Fruit fly (Drosophila melanogaster) whole organism, embryonic: ENCODE data around the gene RPA1.

Experiments used
- CG17912 ChIP-seq: fragments of 200-800 bp; sonication (Bioruptor generic); optimal IDR thresholded peaks from 2 replicates; lab custom pipeline; 2018; ENCODE audit warnings: missing biosample characterization, mild to moderate bottlenecking, missing genetic modification characterization
- CG8478 ChIP-seq: fragments of >200 bp; optimal IDR thresholded peaks from 2 replicates; lab custom pipeline; 2018
- Dref ChIP-seq: fragments of 200-800 bp; sonication (Bioruptor generic); IDR thresholded peaks from 2 replicates; pipeline ENCODE4 v1.3.6; 2022; ENCODE audit warnings: missing biosample characterization, missing genetic modification characterization
- Vsx1 ChIP-seq: fragments of 200-800 bp; sonication (Bioruptor generic); optimal IDR thresholded peaks from 2 replicates; lab custom pipeline; 2017; ENCODE audit warnings: missing biosample characterization, mild to moderate bottlenecking, missing genetic modification characterization, missing genetic modification reagents
- dati ChIP-seq: fragments of 200-800 bp; sonication (Bioruptor generic); IDR thresholded peaks from 2 replicates; pipeline ENCODE4 v1.3.6; 2022; ENCODE audit warnings: missing biosample characterization, missing genetic modification characterization
- gfzf ChIP-seq: fragments of 200-800 bp; sonication (Bioruptor generic); optimal IDR thresholded peaks from 2 replicates; lab custom pipeline; 2016; ENCODE audit warnings: missing biosample characterization, mild to moderate bottlenecking, missing genetic modification characterization, moderate library complexity
- psq ChIP-seq: fragments of 200-800 bp; sonication (Bioruptor generic); optimal IDR thresholded peaks from 2 replicates; lab custom pipeline; 2017; ENCODE audit warnings: missing biosample characterization, missing genetic modification characterization

DNA sequence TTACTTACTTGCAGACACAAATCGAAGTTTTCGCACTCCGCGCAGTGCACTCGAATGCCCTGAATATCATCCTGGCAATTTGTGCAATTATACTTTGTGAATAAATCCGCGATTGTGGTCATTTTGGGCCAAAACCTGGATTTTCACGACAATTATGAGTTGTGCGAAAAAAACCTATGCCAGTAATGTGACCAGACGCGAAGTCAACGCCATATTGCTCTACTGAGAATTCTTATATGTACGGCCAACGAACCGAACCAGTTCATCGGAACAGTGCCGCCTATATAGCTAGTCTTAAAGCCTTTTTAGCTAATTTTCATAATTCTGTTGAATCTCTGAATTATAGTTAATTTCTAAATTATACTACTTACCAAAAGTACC is 24.0 kb downstream of the RPA1 start, which contains the start of gene Ada2b:
- TF ChIP-seq CG8478 (lab: Kevin White, UChicago) (no peak), psq (GFP tag; lab: Kevin White, UChicago) (no peak), Vsx1 (no peak), dati (GFP tag; lab: Robert Waterston, UW) (no peak), gfzf (GFP tag; lab: Kevin White, UChicago) (peak; percentile 68), CG17912 (GFP tag; lab: Kevin White, UChicago) (no peak), Dref (GFP tag; lab: Robert Waterston, UW) (no peak)
